Worm (Caenorhabditis elegans) whole organism, L3 larva: Measurements from ENCODE around the gene rps-22.

Source experiments
- R02D3.7 ChIP-seq: fragments of 150-350 bp; optimal IDR thresholded peaks from 2 replicates; lab custom pipeline; 2014; ENCODE audit warnings: missing biosample characterization, missing genetic modification characterization
- ceh-28 ChIP-seq: fragments of 150-350 bp; optimal IDR thresholded peaks from 2 replicates; lab custom pipeline; 2014; ENCODE audit warnings: missing biosample characterization, missing genetic modification reagents, missing genetic modification characterization
- ceh-82 ChIP-seq: fragments of 150-350 bp; optimal IDR thresholded peaks from 2 replicates; lab custom pipeline; 2014; ENCODE audit warnings: missing biosample characterization, missing genetic modification characterization
- daf-12 ChIP-seq: fragments of 150-350 bp; optimal IDR thresholded peaks from 2 replicates; lab custom pipeline; 2014; ENCODE audit warnings: missing biosample characterization, missing genetic modification reagents, missing genetic modification characterization
- egl-27 ChIP-seq: sonication (generic microtip); optimal IDR thresholded peaks from 4 replicates; lab custom pipeline; 2017; ENCODE audit warnings: missing biosample characterization, missing genetic modification reagents, missing genetic modification characterization
- egl-5 ChIP-seq: fragments of 150-350 bp; optimal IDR thresholded peaks from 2 replicates; lab custom pipeline; 2017; ENCODE audit warnings: missing biosample characterization, missing genetic modification reagents, missing genetic modification characterization, inconsistent platforms
- elt-1 ChIP-seq: fragments of 150-350 bp; optimal IDR thresholded peaks from 2 replicates; lab custom pipeline; 2014; ENCODE audit warnings: missing biosample characterization, missing genetic modification characterization
- elt-2 ChIP-seq: sonication (generic microtip); optimal IDR thresholded peaks from 2 replicates; lab custom pipeline; 2016; ENCODE audit warnings: missing genetic modification reagents, mild to moderate bottlenecking, missing genetic modification characterization, missing compliant biosample characterization
- elt-3 ChIP-seq, 3 experiments: fragments of 150-350 bp in 1 of 3; sonication (generic microtip) in 2 of 3; optimal IDR thresholded peaks; 2 replicates in 2 of 3; 4 replicates in 1 of 3; lab custom pipeline; 2014 to 2017; ENCODE audit warnings: missing biosample characterization in 3 of 3, missing genetic modification characterization in 3 of 3
- eor-1 ChIP-seq, 2 experiments: fragments of 150-350 bp; optimal IDR thresholded peaks; 2 replicates each; lab custom pipeline; 2014 to 2018; ENCODE audit warnings: missing biosample characterization in 2 of 2, missing genetic modification characterization in 2 of 2
- fos-1 ChIP-seq: fragments of 150-350 bp; optimal IDR thresholded peaks from 2 replicates; lab custom pipeline; 2014; ENCODE audit warnings: missing biosample characterization, missing genetic modification characterization
- hmg-11 ChIP-seq: sonication (generic microtip); optimal IDR thresholded peaks from 2 replicates; lab custom pipeline; 2016; ENCODE audit warnings: missing genetic modification characterization, missing compliant biosample characterization
- lin-15B ChIP-seq: fragments of 150-350 bp; optimal IDR thresholded peaks from 2 replicates; lab custom pipeline; 2014; ENCODE audit warnings: missing biosample characterization, missing genetic modification characterization
- lin-39 ChIP-seq: fragments of 150-350 bp; optimal IDR thresholded peaks from 2 replicates; lab custom pipeline; 2018; ENCODE audit warnings: missing biosample characterization, missing genetic modification reagents, missing genetic modification characterization
- mdl-1 ChIP-seq: fragments of 150-350 bp; optimal IDR thresholded peaks from 2 replicates; lab custom pipeline; 2014; ENCODE audit warnings: missing biosample characterization, missing genetic modification characterization
- nfya-1 ChIP-seq: sonication (generic microtip); optimal IDR thresholded peaks from 2 replicates; lab custom pipeline; 2017; ENCODE audit warnings: missing genetic modification characterization, mild to moderate bottlenecking, missing compliant biosample characterization, antibody characterized with exemption, moderate library complexity; ENCODE audit not compliant: insufficient read depth
- nhr-11 ChIP-seq: fragments of 150-350 bp; optimal IDR thresholded peaks from 2 replicates; lab custom pipeline; 2014; ENCODE audit warnings: missing biosample characterization, missing genetic modification characterization
- nhr-12 ChIP-seq: fragments of 150-350 bp; optimal IDR thresholded peaks from 2 replicates; lab custom pipeline; 2014; ENCODE audit warnings: missing biosample characterization, missing genetic modification characterization
- nhr-23 ChIP-seq: fragments of 150-350 bp; optimal IDR thresholded peaks from 2 replicates; lab custom pipeline; 2014; ENCODE audit warnings: missing biosample characterization, missing genetic modification reagents, missing genetic modification characterization
- nhr-237 ChIP-seq: fragments of 150-350 bp; optimal IDR thresholded peaks from 2 replicates; lab custom pipeline; 2014; ENCODE audit warnings: missing biosample characterization, missing genetic modification characterization
- nhr-28 ChIP-seq: fragments of 150-350 bp; optimal IDR thresholded peaks from 2 replicates; lab custom pipeline; 2014; ENCODE audit warnings: missing biosample characterization, missing genetic modification characterization
- pha-4 ChIP-seq: fragments of 150-350 bp; optimal IDR thresholded peaks from 2 replicates; lab custom pipeline; 2014; ENCODE audit warnings: missing biosample characterization, missing genetic modification reagents, missing genetic modification characterization
- skn-1 ChIP-seq: fragments of 150-350 bp; optimal IDR thresholded peaks from 2 replicates; lab custom pipeline; 2014; ENCODE audit warnings: missing biosample characterization, missing genetic modification characterization
- snpc-4 ChIP-seq: fragments of 150-350 bp; optimal IDR thresholded peaks from 2 replicates; lab custom pipeline; 2014; ENCODE audit warnings: missing biosample characterization, missing genetic modification characterization
- tbx-2 ChIP-seq: sonication (generic microtip); optimal IDR thresholded peaks from 2 replicates; lab custom pipeline; 2016; ENCODE audit warnings: mild to moderate bottlenecking, missing genetic modification characterization, missing compliant biosample characterization
- unc-39 ChIP-seq: sonication (generic microtip); optimal IDR thresholded peaks from 4 replicates; lab custom pipeline; 2017; ENCODE audit warnings: missing biosample characterization, missing genetic modification characterization
- unc-62 ChIP-seq: fragments of 150-350 bp; sonication (generic microtip); optimal IDR thresholded peaks from 4 replicates; lab custom pipeline; 2014; ENCODE audit warnings: missing biosample characterization, missing genetic modification reagents, missing genetic modification characterization
- zag-1 ChIP-seq: fragments of 150-350 bp; optimal IDR thresholded peaks from 2 replicates; lab custom pipeline; 2014; ENCODE audit warnings: missing biosample characterization, missing genetic modification characterization
- ztf-4 ChIP-seq: fragments of 150-350 bp; optimal IDR thresholded peaks from 2 replicates; lab custom pipeline; 2014; ENCODE audit warnings: missing biosample characterization, missing genetic modification characterization

Gene rps-22

DNA sequence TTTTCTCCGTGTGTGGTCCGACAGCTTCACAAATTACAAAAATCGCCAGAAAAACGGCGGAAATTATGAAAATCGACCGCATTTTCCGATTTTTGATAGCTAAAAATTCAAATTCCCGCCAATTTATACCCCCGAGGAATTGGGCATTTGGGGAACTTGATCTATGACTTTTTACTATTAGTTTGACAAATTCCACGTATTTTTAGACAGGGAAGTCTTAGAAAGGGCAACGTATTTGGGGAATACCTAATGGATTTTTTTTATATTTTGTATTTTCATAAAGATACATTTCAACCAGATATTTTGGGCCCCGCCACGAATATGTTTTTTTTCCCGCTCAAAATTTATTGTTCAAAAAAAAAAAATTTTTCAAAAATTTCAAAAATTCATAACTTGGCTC is 34.5 kb downstream of the rps-22 start, which contains the start of gene Y39A3B.7:
Y39A3B.7 (minus strand) TSS at position 101 of the 400 bp plus-strand sequence.
- TF ChIP-seq elt-1 (tag; lab: Kevin White, UChicago) (no peak), zag-1 (no peak), ceh-28 (tag; lab: Kevin White, UChicago) (no peak), snpc-4 (tag; lab: Kevin White, UChicago) (no peak), egl-5 (no peak), fos-1 (tag; lab: Kevin White, UChicago) (no peak), mdl-1 (tag; lab: Kevin White, UChicago) (no peak), nhr-23 (tag; lab: Kevin White, UChicago) (no peak), unc-39 (tag; lab: Kevin White, UChicago) (no peak), R02D3.7 (tag; lab: Kevin White, UChicago) (no peak), lin-15B (tag; lab: Kevin White, UChicago) (no peak), nfya-1 (tag; lab: Kevin White, UChicago) (no peak), daf-12 (no peak), hmg-11 (tag; lab: Kevin White, UChicago) (no peak)
- TF ChIP-seq, all 47 proteins: peak for 0

DNA sequence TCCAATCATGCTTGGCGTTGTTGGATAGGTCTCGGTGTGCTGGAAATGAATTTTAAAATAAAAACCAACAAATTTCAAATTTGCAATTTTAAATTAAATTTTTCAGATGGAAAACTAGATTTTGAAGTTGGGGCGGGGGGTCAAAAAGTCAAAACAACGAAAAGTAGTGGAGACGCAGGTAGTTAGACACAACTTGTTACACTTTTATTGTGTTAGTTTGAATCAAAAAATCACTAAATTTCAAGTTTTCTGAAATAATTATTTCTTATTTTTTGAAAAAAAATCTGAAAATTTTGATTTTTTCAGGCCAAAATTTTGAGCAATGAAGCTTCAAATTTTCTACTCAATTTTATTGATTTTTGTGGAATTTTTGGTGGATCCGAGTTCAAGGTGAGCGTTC is 37.4 kb downstream of the rps-22 start, which contains the start of gene Y39A3B.8:
Y39A3B.8 (plus strand) TSS at position 301 of the 400 bp plus-strand sequence.
- no peak for TF ChIP-seq nhr-12
- TF ChIP-seq egl-27 (tag; lab: Kevin White, UChicago), result no peak
- TF ChIP-seq lin-39 (tag; lab: Kevin White, UChicago), result no peak
- no peak for TF ChIP-seq R02D3.7 (tag; lab: Kevin White, UChicago)
- TF ChIP-seq unc-39 (tag; lab: Kevin White, UChicago), result no peak
- no peak for TF ChIP-seq ceh-82

DNA sequence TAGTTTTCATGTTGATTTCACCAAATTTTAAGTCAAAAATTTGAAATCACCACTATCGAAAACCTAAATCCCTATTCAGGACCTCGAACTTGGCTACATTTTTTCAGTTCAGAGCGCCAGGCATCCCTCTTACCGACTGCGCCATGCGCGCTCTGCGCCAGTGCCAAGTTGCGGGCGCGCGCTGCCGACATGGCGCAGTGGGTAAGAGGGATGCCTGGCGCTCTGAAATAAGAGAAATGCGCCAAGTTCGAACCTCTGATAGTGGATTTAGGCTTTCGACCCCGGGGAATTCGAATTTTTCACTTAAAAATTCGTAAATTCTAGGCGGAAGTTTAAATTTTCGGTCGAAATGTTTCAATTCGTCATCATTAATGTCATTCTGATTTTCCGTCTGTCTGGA is 39.6 kb downstream of the rps-22 start:
- no peak for TF ChIP-seq pha-4 (tag; lab: Kevin White, UChicago)
- no peak for TF ChIP-seq elt-2
- no peak for TF ChIP-seq ztf-4 (tag; lab: Kevin White, UChicago)
- TF ChIP-seq lin-39 (tag; lab: Kevin White, UChicago), result no peak
- TF ChIP-seq elt-1 (tag; lab: Kevin White, UChicago), result no peak
- no peak for TF ChIP-seq unc-62 (GFP tag; lab: Kevin White, UChicago)
- TF ChIP-seq nhr-12, result no peak
- no peak for TF ChIP-seq eor-1 (tag; optimal IDR thresholded peaks at IDR 0.05; lab: Kevin White, UChicago)
- no peak for TF ChIP-seq nhr-237 (tag; lab: Kevin White, UChicago)
- TF ChIP-seq nhr-23 (tag; lab: Kevin White, UChicago), result no peak
- no peak for TF ChIP-seq nhr-28 (tag; lab: Kevin White, UChicago)
- no peak for TF ChIP-seq elt-3 (tag; optimal IDR thresholded peaks at IDR 0.05; lab: Kevin White, UChicago)

DNA sequence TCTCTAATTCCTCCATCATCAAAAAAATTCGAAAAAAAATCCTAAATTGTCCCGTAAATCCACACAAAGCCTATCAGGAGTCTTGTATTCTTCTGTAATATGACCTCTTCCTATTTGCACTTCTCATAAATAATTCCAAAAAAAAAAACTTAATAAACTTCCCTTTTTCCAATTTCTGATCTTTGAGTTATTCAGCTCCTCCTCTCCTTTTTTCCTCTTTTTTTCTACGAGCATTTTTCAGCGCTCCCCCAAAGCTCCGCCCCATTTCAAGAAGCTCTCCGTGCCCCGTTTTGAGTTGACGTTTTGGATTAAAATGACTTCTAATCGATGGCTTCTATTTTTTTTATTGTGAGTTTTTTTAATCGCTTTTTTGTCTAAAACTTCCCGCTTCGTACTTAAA is 47.2 kb downstream of the rps-22 start, which contains the start of gene lgc-42:
lgc-42 (plus strand) TSS at position 301 of the 400 bp plus-strand sequence.
- TF ChIP-seq zag-1, result no peak
- no peak for TF ChIP-seq ceh-82
- no peak for TF ChIP-seq skn-1
- no peak for TF ChIP-seq nhr-11 (tag; lab: Kevin White, UChicago)
- TF ChIP-seq lin-39 (tag; lab: Kevin White, UChicago), result no peak
- TF ChIP-seq mdl-1 (tag; lab: Kevin White, UChicago), result no peak
- no peak for TF ChIP-seq fos-1 (tag; lab: Kevin White, UChicago)
- TF ChIP-seq lin-15B (tag; lab: Kevin White, UChicago), result no peak
- TF ChIP-seq tbx-2 (tag; lab: Kevin White, UChicago), result no peak
- TF ChIP-seq unc-62 (GFP tag; lab: Kevin White, UChicago), result no peak
